Fruit fly (Drosophila melanogaster) S2 (cell line): ENCODE data around the gene CG12289.

Experiments
- CG8478 ChIP-seq: fragments of >200 bp; optimal IDR thresholded peaks from 2 replicates; lab custom pipeline; 2018
- CTCF ChIP-seq, 2 experiments: fragments of >200 bp; optimal IDR thresholded peaks; 2 replicates each; lab custom pipeline; 2018

The CG12289 gene

dm6 chr3L:11418041-11418674 lies 40.1 kb downstream of the CG12289 start:
- no peak for TF ChIP-seq CTCF (optimal IDR thresholded peaks at IDR 0.05; lab: Kevin White, UChicago)
- TF ChIP-seq CG8478: no peak

dm6 chr3L:11417273-11418040 lies 40.8 kb downstream of the CG12289 start:
- TF ChIP-seq CG8478 (no peak), CTCF (optimal IDR thresholded peaks at IDR 0.05; lab: Kevin White, UChicago) (no peak)

dm6 chr3L:11416495-11417272 lies 41.6 kb downstream of the CG12289 start:
- TF ChIP-seq CG8478 (no peak), CTCF (optimal IDR thresholded peaks at IDR 0.05; lab: Kevin White, UChicago) (no peak)

- no peak for TF ChIP-seq CTCF (optimal IDR thresholded peaks at IDR 0.05; lab: Kevin White, UChicago)
- no peak for TF ChIP-seq CG8478
Observed at dm6 chr3L:11415382-11415781, 42.9 kb downstream of the CG12289 start.

dm6 chr3L:11414453-11414852 lies 43.8 kb downstream of the CG12289 start:
- TF ChIP-seq CG8478: no peak
- no peak for TF ChIP-seq CTCF (optimal IDR thresholded peaks at IDR 0.05; lab: Kevin White, UChicago)

- TF ChIP-seq CG8478 (no peak), CTCF (optimal IDR thresholded peaks at IDR 0.05; lab: Kevin White, UChicago) (no peak)
Observed at dm6 chr3L:11413697-11414096, 44.6 kb downstream of the CG12289 start.

dm6 chr3L:11410505-11410904 lies 47.8 kb downstream of the CG12289 start:
- no peak for TF ChIP-seq CG8478
- TF ChIP-seq CTCF (optimal IDR thresholded peaks at IDR 0.05; lab: Kevin White, UChicago): no peak

dm6 chr3L:11408282-11409047 lies 49.8 kb downstream of the CG12289 start:
- TF ChIP-seq CG8478 (no peak), CTCF (optimal IDR thresholded peaks at IDR 0.05; lab: Kevin White, UChicago) (no peak)

- TF ChIP-seq CTCF (optimal IDR thresholded peaks at IDR 0.05; lab: Kevin White, UChicago): no peak
- TF ChIP-seq CG8478: no peak
Observed at dm6 chr3L:11407202-11407829, 51.0 kb downstream of the CG12289 start.
